Worm (Caenorhabditis elegans): ENCODE measurements around the gene R160.12.
A peak's percentile ranks its signal among the peaks of the same experiment; 100 is the strongest.

The R160.12 gene

ce11 chrX:4404717-4405116 is 27.1 kb upstream of the R160.12 start:
- no peak for TF ChIP-seq K12H6.12 (tag; optimal IDR thresholded peaks at IDR 0.05)
- peak; percentile 55 for TF ChIP-seq ceh-27 (GFP tag; optimal IDR thresholded peaks at IDR 0.05)
- peak in 1 of 3 experiments; percentile 5 for TF ChIP-seq lin-35 (GFP tag; optimal IDR thresholded peaks at IDR 0.05)

DNA sequence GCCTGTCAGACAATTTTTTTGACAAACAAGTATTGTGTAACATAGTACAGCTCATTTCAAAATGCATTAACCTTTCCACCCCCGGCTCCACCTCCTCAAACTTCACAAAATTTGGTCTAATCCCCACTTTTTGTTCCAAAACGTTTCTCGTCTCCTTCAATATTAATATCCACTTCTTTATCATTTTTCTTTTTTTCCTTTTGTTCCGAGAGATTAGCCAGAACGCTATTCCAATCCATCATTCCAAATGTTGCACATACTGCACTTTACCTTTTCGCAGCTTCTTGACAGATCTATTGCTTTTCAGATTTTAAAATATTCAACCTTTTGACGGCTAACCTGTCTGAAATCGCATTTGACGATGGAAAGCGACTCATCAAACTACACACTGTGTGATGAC is 25.3 kb upstream of the R160.12 start, which contains the start of gene D1079.1:
D1079.1 (plus strand) TSS at position 301 of the 400 bp plus-strand sequence.
- TF ChIP-seq nfya-1 (tag; optimal IDR thresholded peaks at IDR 0.05; ENCODE audit: borderline replicate concordance, insufficient read depth) = no peak
- TF ChIP-seq let-607 (tag; optimal IDR thresholded peaks at IDR 0.05) = no peak
- TF ChIP-seq ztf-22 (GFP tag; optimal IDR thresholded peaks at IDR 0.05) = no peak
- TF ChIP-seq T26A5.8 (tag; optimal IDR thresholded peaks at IDR 0.05) = no peak

ce11 chrX:4400296-4400695 is 22.7 kb upstream of the R160.12 start:
- TF ChIP-seq B0336.3 (GFP tag; IDR thresholded peaks at IDR 0.05) (no peak), F57A8.1 (GFP tag; optimal IDR thresholded peaks at IDR 0.05) (no peak), ceh-79 (tag; optimal IDR thresholded peaks at IDR 0.05) (no peak)

ce11 chrX:4397460-4397859 is 19.9 kb upstream of the R160.12 start:
- TF ChIP-seq ceh-27 (GFP tag; optimal IDR thresholded peaks at IDR 0.05) (peak; percentile 87), xnd-1 (tag; optimal IDR thresholded peaks at IDR 0.05) (no peak)

- TF ChIP-seq dpff-1 (tag; optimal IDR thresholded peaks at IDR 0.05) (no peak), madf-6 (GFP tag; IDR thresholded peaks at IDR 0.05) (no peak), rcor-1 (GFP tag; IDR thresholded peaks at IDR 0.05) (peak; percentile 56), ZK185.1 (tag; optimal IDR thresholded peaks at IDR 0.05; ENCODE audit: poor library complexity, severe bottlenecking) (peak; percentile 68), ztf-18 (tag; optimal IDR thresholded peaks at IDR 0.05) (no peak), lin-35 (GFP tag; optimal IDR thresholded peaks at IDR 0.05) (peak in 1 of 3 experiments; percentile 73), lin-26 (GFP tag; IDR thresholded peaks at IDR 0.05) (no peak), ceh-58 (GFP tag; IDR thresholded peaks at IDR 0.05) (no peak), tbx-9 (tag; optimal IDR thresholded peaks at IDR 0.05; ENCODE audit: borderline replicate concordance) (no peak), sptf-2 (GFP tag; optimal IDR thresholded peaks at IDR 0.05) (no peak), F22D6.2 (tag; optimal IDR thresholded peaks at IDR 0.05) (peak; percentile 26), ztf-22 (GFP tag; optimal IDR thresholded peaks at IDR 0.05) (no peak), him-1 (tag; optimal IDR thresholded peaks at IDR 0.05) (no peak), let-526 (GFP tag; IDR thresholded peaks at IDR 0.05) (no peak), ztf-3 (GFP tag; optimal IDR thresholded peaks at IDR 0.05) (no peak), F33H1.4 (GFP tag; IDR thresholded peaks at IDR 0.05) (no peak), nhr-27 (tag; optimal IDR thresholded peaks at IDR 0.05) (no peak), Y53G8AR.9 (GFP tag; conservative IDR thresholded peaks at IDR 0.05) (peak; percentile 58; the same call in 1 of the 2 replicates), ztf-28 (GFP tag; IDR thresholded peaks at IDR 0.05) (no peak), akir-1 (GFP tag; optimal IDR thresholded peaks at IDR 0.05) (no peak), snpc-1.1 (tag; optimal IDR thresholded peaks at IDR 0.05; ENCODE audit: insufficient read depth) (no peak), sdz-38 (tag; optimal IDR thresholded peaks at IDR 0.05) (no peak), T26A5.8 (tag; optimal IDR thresholded peaks at IDR 0.05) (no peak), B0261.1 (tag; optimal IDR thresholded peaks at IDR 0.05) (peak; percentile 22), gei-17 (GFP tag; optimal IDR thresholded peaks at IDR 0.05) (peak; percentile 92), C06A6.2 (GFP tag; conservative IDR thresholded peaks at IDR 0.05) (peak; percentile 45; the same call in 1 of the 2 replicates), athp-1 (tag; optimal IDR thresholded peaks at IDR 0.05) (no peak), lin-40 (tag; optimal IDR thresholded peaks at IDR 0.05) (peak; percentile 92), K12H6.12 (tag; optimal IDR thresholded peaks at IDR 0.05) (no peak), mxl-1 (tag; optimal IDR thresholded peaks at IDR 0.05) (no peak), repo-1 (tag; optimal IDR thresholded peaks at IDR 0.05) (no peak), F23B12.7 (tag; optimal IDR thresholded peaks at IDR 0.05; ENCODE audit: insufficient read depth) (peak; percentile 76)
Measured at ce11 chrX:4395073-4395850, 17.7 kb upstream of the R160.12 start.

All from whole organism, young adult.